Worm (Caenorhabditis elegans) whole organism, L2 larva: ENCODE measurements around the gene col-89.

Experiments used
- C34F6.9 ChIP-seq: fragments of 150-350 bp; optimal IDR thresholded peaks from 2 replicates; lab custom pipeline; 2014; ENCODE audit warnings: missing biosample characterization, missing genetic modification characterization
- F13H6.1 ChIP-seq: sonication (generic microtip); optimal IDR thresholded peaks from 2 replicates; lab custom pipeline; 2016; ENCODE audit warnings: missing genetic modification characterization, missing compliant biosample characterization
- R02D3.7 ChIP-seq: fragments of 150-350 bp; optimal IDR thresholded peaks from 2 replicates; lab custom pipeline; 2014; ENCODE audit warnings: missing biosample characterization, missing genetic modification characterization
- Y55F3AM.14 ChIP-seq: fragments of 200-800 bp; sonication (Bioruptor generic); optimal IDR thresholded peaks from 2 replicates; lab custom pipeline; 2018; ENCODE audit warnings: mild to moderate bottlenecking, missing genetic modification characterization, missing compliant biosample characterization
- alr-1 ChIP-seq: fragments of 150-350 bp; optimal IDR thresholded peaks from 2 replicates; lab custom pipeline; 2014; ENCODE audit warnings: missing biosample characterization, missing genetic modification characterization
- ama-1 ChIP-seq: fragments of 150-350 bp; optimal IDR thresholded peaks from 2 replicates; lab custom pipeline; 2018; ENCODE audit warnings: inconsistent platforms
- ceh-16 ChIP-seq: fragments of 150-350 bp; optimal IDR thresholded peaks from 2 replicates; lab custom pipeline; 2014; ENCODE audit warnings: missing biosample characterization, missing genetic modification characterization
- ceh-82 ChIP-seq: fragments of 150-350 bp; optimal IDR thresholded peaks from 2 replicates; lab custom pipeline; 2014; ENCODE audit warnings: missing biosample characterization, missing genetic modification characterization
- crh-2 ChIP-seq: sonication (generic microtip); optimal IDR thresholded peaks from 2 replicates; lab custom pipeline; 2017; ENCODE audit warnings: missing biosample characterization, missing genetic modification characterization
- dmd-4 ChIP-seq: sonication (generic microtip); optimal IDR thresholded peaks from 2 replicates; lab custom pipeline; 2017; ENCODE audit warnings: missing biosample characterization, missing genetic modification characterization
- egl-27 ChIP-seq: sonication (generic microtip); optimal IDR thresholded peaks from 3 replicates; lab custom pipeline; 2017; ENCODE audit warnings: missing biosample characterization, missing genetic modification reagents, missing genetic modification characterization
- elt-1 ChIP-seq: fragments of 150-350 bp; optimal IDR thresholded peaks from 2 replicates; lab custom pipeline; 2014; ENCODE audit warnings: missing biosample characterization, missing genetic modification characterization
- elt-3 ChIP-seq: sonication (generic microtip); optimal IDR thresholded peaks from 2 replicates; lab custom pipeline; 2017; ENCODE audit warnings: missing biosample characterization, missing genetic modification characterization
- fos-1 ChIP-seq: fragments of 150-350 bp; optimal IDR thresholded peaks from 2 replicates; lab custom pipeline; 2014; ENCODE audit warnings: missing biosample characterization, missing genetic modification characterization
- gmeb-1 ChIP-seq: fragments of 150-350 bp; optimal IDR thresholded peaks from 2 replicates; lab custom pipeline; 2014; ENCODE audit warnings: missing biosample characterization, missing genetic modification characterization
- lin-11 ChIP-seq: fragments of 150-350 bp; sonication (generic microtip); optimal IDR thresholded peaks from 2 replicates; lab custom pipeline; 2014; ENCODE audit warnings: missing biosample characterization, missing genetic modification characterization, inconsistent platforms, mixed read lengths
- lin-13 ChIP-seq: fragments of 150-350 bp; optimal IDR thresholded peaks from 2 replicates; lab custom pipeline; 2014; ENCODE audit warnings: missing biosample characterization, missing genetic modification reagents, missing genetic modification characterization
- lin-39 ChIP-seq: fragments of 150-350 bp; optimal IDR thresholded peaks from 2 replicates; lab custom pipeline; 2014; ENCODE audit warnings: missing biosample characterization, missing genetic modification reagents, missing genetic modification characterization
- lsy-2 ChIP-seq, 2 experiments: fragments of 150-350 bp in 1 of 2; sonication (generic microtip) in 1 of 2; optimal IDR thresholded peaks; 2 replicates each; lab custom pipeline; 2014 to 2017; ENCODE audit warnings: missing biosample characterization in 2 of 2, missing genetic modification characterization in 2 of 2
- mab-5 ChIP-seq: fragments of 150-350 bp; optimal IDR thresholded peaks from 2 replicates; lab custom pipeline; 2014; ENCODE audit warnings: missing biosample characterization, missing genetic modification characterization
- mbf-1 ChIP-seq: sonication (generic microtip); optimal IDR thresholded peaks from 2 replicates; lab custom pipeline; 2017; ENCODE audit warnings: missing biosample characterization, missing genetic modification characterization
- mdl-1 ChIP-seq, 2 experiments: fragments of 150-350 bp in 1 of 2; sonication (generic microtip) in 1 of 2; optimal IDR thresholded peaks; 2 replicates each; lab custom pipeline; 2017; ENCODE audit warnings: missing biosample characterization in 2 of 2, missing genetic modification characterization in 2 of 2
- nhr-11 ChIP-seq: fragments of 150-350 bp; optimal IDR thresholded peaks from 2 replicates; lab custom pipeline; 2014; ENCODE audit warnings: missing biosample characterization, missing genetic modification characterization
- nhr-12 ChIP-seq: fragments of 150-350 bp; optimal IDR thresholded peaks from 2 replicates; lab custom pipeline; 2014; ENCODE audit warnings: missing biosample characterization, missing genetic modification characterization
- nhr-129 ChIP-seq: fragments of 150-350 bp; optimal IDR thresholded peaks from 2 replicates; lab custom pipeline; 2014; ENCODE audit warnings: missing biosample characterization, missing genetic modification characterization
- nhr-21 ChIP-seq: fragments of 150-350 bp; optimal IDR thresholded peaks from 2 replicates; lab custom pipeline; 2014; ENCODE audit warnings: missing biosample characterization, missing genetic modification characterization
- nhr-23 ChIP-seq: fragments of 150-350 bp; optimal IDR thresholded peaks from 2 replicates; lab custom pipeline; 2014; ENCODE audit warnings: missing biosample characterization, missing genetic modification reagents, missing genetic modification characterization
- nhr-237 ChIP-seq: fragments of 150-350 bp; optimal IDR thresholded peaks from 2 replicates; lab custom pipeline; 2014; ENCODE audit warnings: missing biosample characterization, missing genetic modification characterization
- nhr-6 ChIP-seq: fragments of 150-350 bp; optimal IDR thresholded peaks from 2 replicates; lab custom pipeline; 2014; ENCODE audit warnings: missing biosample characterization, missing genetic modification characterization
- nhr-77 ChIP-seq: fragments of 150-350 bp; optimal IDR thresholded peaks from 2 replicates; lab custom pipeline; 2014; ENCODE audit warnings: missing biosample characterization, missing genetic modification characterization
- peb-1 ChIP-seq: fragments of 150-350 bp; optimal IDR thresholded peaks from 2 replicates; lab custom pipeline; 2014; ENCODE audit warnings: missing biosample characterization, missing genetic modification characterization
- sem-4 ChIP-seq: fragments of 150-350 bp; optimal IDR thresholded peaks from 2 replicates; lab custom pipeline; 2014; ENCODE audit warnings: missing biosample characterization, missing genetic modification reagents, missing genetic modification characterization
- sma-3 ChIP-seq: sonication (generic microtip); optimal IDR thresholded peaks from 2 replicates; lab custom pipeline; 2016; ENCODE audit warnings: missing genetic modification reagents, missing genetic modification characterization, missing compliant biosample characterization
- sma-9 ChIP-seq, 2 experiments: fragments of 150-350 bp in 1 of 2; sonication (generic microtip) in 1 of 2; optimal IDR thresholded peaks; 2 replicates each; lab custom pipeline; 2014 to 2016; ENCODE audit warnings: missing genetic modification characterization in 2 of 2, mild to moderate bottlenecking in 1 of 2, missing biosample characterization in 1 of 2, missing compliant biosample characterization in 1 of 2, missing genetic modification reagents in 1 of 2, moderate library complexity in 1 of 2
- snpc-4 ChIP-seq: fragments of 150-350 bp; optimal IDR thresholded peaks from 2 replicates; lab custom pipeline; 2014; ENCODE audit warnings: missing biosample characterization, missing genetic modification characterization
- unc-39 ChIP-seq: fragments of 150-350 bp; optimal IDR thresholded peaks from 2 replicates; lab custom pipeline; 2014; ENCODE audit warnings: missing biosample characterization, missing genetic modification characterization
- unc-55 ChIP-seq: fragments of 150-350 bp; sonication (generic microtip); optimal IDR thresholded peaks from 3 replicates; lab custom pipeline; 2014; ENCODE audit warnings: missing biosample characterization, missing genetic modification reagents, missing genetic modification characterization
- unc-62 ChIP-seq: fragments of 150-350 bp; optimal IDR thresholded peaks from 2 replicates; lab custom pipeline; 2014; ENCODE audit warnings: missing biosample characterization, missing genetic modification reagents, missing genetic modification characterization
- zag-1 ChIP-seq: fragments of 150-350 bp; optimal IDR thresholded peaks from 2 replicates; lab custom pipeline; 2014; ENCODE audit warnings: missing biosample characterization, missing genetic modification characterization
- ztf-1 ChIP-seq: fragments of 200-800 bp; sonication (Bioruptor generic); conservative IDR thresholded peaks from 2 replicates; pipeline ENCODE4 v1.3.6; 2022; ENCODE audit warnings: missing genetic modification characterization, missing compliant biosample characterization
- ztf-11 ChIP-seq: sonication (generic microtip); optimal IDR thresholded peaks from 2 replicates; lab custom pipeline; 2017; ENCODE audit warnings: missing biosample characterization, missing genetic modification characterization
- ztf-4 ChIP-seq: fragments of 150-350 bp; optimal IDR thresholded peaks from 2 replicates; lab custom pipeline; 2014; ENCODE audit warnings: missing biosample characterization, missing genetic modification characterization

col-89 gene

ce11 chrIII:4792560-4793136, 44.7 kb downstream of the col-89 start, which contains the start of gene mip-1:
mip-1 (plus strand) TSS chrIII:4793086.
- TF ChIP-seq snpc-4 (tag; lab: Kevin White, UChicago) (no peak), egl-27 (tag; lab: Kevin White, UChicago) (no peak), nhr-12 (no peak), ztf-4 (tag; lab: Kevin White, UChicago) (no peak), mab-5 (tag; lab: Kevin White, UChicago) (no peak), ceh-16 (no peak), peb-1 (tag; lab: Kevin White, UChicago) (no peak), unc-55 (no peak), crh-2 (no peak), fos-1 (tag; lab: Kevin White, UChicago) (no peak), nhr-6 (tag; lab: Kevin White, UChicago) (no peak)

DNA sequence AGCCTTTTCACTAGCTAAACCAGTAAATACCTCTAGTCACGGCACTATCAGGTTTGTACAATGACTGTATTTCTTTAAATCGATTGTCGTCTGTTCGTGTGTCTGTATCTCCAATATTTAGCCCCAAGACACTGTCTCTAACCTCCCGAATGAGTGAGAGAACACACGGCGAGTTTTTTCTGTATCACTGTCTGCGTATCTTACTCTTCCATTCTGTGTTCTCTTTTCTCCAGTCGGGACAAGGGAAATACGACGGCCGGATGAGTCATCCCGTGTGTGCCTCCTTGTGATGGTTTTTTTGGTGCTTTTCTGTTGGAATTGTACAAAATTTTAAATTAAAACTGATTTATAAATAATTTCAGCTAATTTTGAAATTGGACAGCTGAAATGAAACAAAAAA, 48.1 kb downstream of the col-89 start:
- TF ChIP-seq lin-13 (GFP tag; lab: Kevin White, UChicago) = peak; percentile 70
- TF ChIP-seq egl-27 (tag; lab: Kevin White, UChicago) = peak; percentile 49
- TF ChIP-seq mab-5 (tag; lab: Kevin White, UChicago) = no peak
- peak; percentile 55 for TF ChIP-seq unc-55
- TF ChIP-seq nhr-129 = peak; percentile 76
- TF ChIP-seq ztf-4 (tag; lab: Kevin White, UChicago) = no peak
- TF ChIP-seq nhr-237 (tag; lab: Kevin White, UChicago) = no peak
- no peak for TF ChIP-seq unc-39
- peak; percentile 100 for TF ChIP-seq fos-1 (tag; lab: Kevin White, UChicago)
- TF ChIP-seq gmeb-1 (tag; lab: Kevin White, UChicago) = peak; percentile 35
- TF ChIP-seq ceh-82 = no peak
- no peak for TF ChIP-seq nhr-11 (tag; lab: Kevin White, UChicago)
- TF ChIP-seq nhr-77 (tag; lab: Kevin White, UChicago) = no peak
- no peak for TF ChIP-seq nhr-23 (tag; lab: Kevin White, UChicago)
- TF ChIP-seq lin-39 (tag; lab: Kevin White, UChicago) = no peak
- TF ChIP-seq C34F6.9 (tag; lab: Kevin White, UChicago) = peak; percentile 80
- no peak for TF ChIP-seq snpc-4 (tag; lab: Kevin White, UChicago)
- TF ChIP-seq ztf-1 (GFP tag; lab: Robert Waterston, UW) = no peak
- TF ChIP-seq sem-4 (tag; lab: Kevin White, UChicago) = peak; percentile 38
- no peak for TF ChIP-seq elt-3 (tag; lab: Kevin White, UChicago)
- TF ChIP-seq alr-1 (tag; lab: Kevin White, UChicago) = no peak
- no peak for TF ChIP-seq nhr-12
- no peak for TF ChIP-seq elt-1 (tag; lab: Kevin White, UChicago)
- TF ChIP-seq F13H6.1 = peak; percentile 73
- TF ChIP-seq lsy-2 (tag; optimal IDR thresholded peaks at IDR 0.05; lab: Kevin White, UChicago) = peak; percentile 19 to 80
- no peak for TF ChIP-seq lin-11 (tag; lab: Kevin White, UChicago)
- no peak for TF ChIP-seq dmd-4 (tag; lab: Kevin White, UChicago)
- TF ChIP-seq ceh-16 = no peak
- no peak for TF ChIP-seq peb-1 (tag; lab: Kevin White, UChicago)
- TF ChIP-seq crh-2 = peak; percentile 66
- TF ChIP-seq ztf-11 (tag; lab: Kevin White, UChicago) = no peak
- peak; percentile 23 for TF ChIP-seq nhr-6 (tag; lab: Kevin White, UChicago)
- TF ChIP-seq mbf-1 = no peak
- TF ChIP-seq nhr-21 = peak; percentile 53
- peak; percentile 65 for TF ChIP-seq sma-9 (GFP tag; optimal IDR thresholded peaks at IDR 0.05; lab: Kevin White, UChicago)
- TF ChIP-seq sma-9 (tag; optimal IDR thresholded peaks at IDR 0.05; lab: Kevin White, UChicago) = no peak
- peak; percentile 50 for TF ChIP-seq sma-3 (GFP tag; lab: Kevin White, UChicago)
- TF ChIP-seq unc-62 (GFP tag; lab: Kevin White, UChicago) = no peak
- TF ChIP-seq zag-1 (tag; lab: Kevin White, UChicago) = no peak
- TF ChIP-seq Y55F3AM.14 (GFP tag; lab: Kevin White, UChicago) = no peak
- TF ChIP-seq ama-1 (lab: Kevin White, UChicago) = no peak
- no peak for TF ChIP-seq R02D3.7 (tag; lab: Kevin White, UChicago)
- peak in 1 of 2 experiments; percentile 4 for TF ChIP-seq mdl-1 (tag; optimal IDR thresholded peaks at IDR 0.05; lab: Kevin White, UChicago)
- TF ChIP-seq, all 48 proteins: peak for 16
